Worm (Caenorhabditis elegans): ENCODE measurements around the gene pccb-1.

DNA sequence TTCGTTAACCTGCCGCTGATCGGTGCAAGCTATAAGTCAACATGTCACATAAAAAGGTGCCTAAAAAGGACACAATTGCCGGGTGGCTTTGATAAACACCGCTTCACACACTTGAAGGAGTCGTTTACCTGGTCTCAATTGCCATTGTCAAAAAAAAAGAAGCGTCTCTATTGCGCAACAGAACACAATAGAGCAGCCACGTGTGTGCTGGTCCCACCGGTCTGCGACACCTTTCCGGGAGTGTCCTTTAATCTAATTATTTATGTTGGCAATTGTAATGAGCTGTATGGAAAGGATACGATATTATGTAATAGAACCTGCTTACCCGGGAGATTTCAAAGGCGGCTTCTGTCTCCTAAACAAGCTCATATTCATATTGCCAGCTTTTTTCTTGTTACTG is 27.7 kb upstream of the pccb-1 start:
- TF ChIP-seq him-1 (tag; optimal IDR thresholded peaks at IDR 0.05) (no peak), dao-5 (tag; optimal IDR thresholded peaks at IDR 0.05) (no peak), W03F9.2 (tag; optimal IDR thresholded peaks at IDR 0.05) (no peak)
